Fruit fly (Drosophila melanogaster): Measurements from ENCODE around the gene rols.

rols gene

DNA sequence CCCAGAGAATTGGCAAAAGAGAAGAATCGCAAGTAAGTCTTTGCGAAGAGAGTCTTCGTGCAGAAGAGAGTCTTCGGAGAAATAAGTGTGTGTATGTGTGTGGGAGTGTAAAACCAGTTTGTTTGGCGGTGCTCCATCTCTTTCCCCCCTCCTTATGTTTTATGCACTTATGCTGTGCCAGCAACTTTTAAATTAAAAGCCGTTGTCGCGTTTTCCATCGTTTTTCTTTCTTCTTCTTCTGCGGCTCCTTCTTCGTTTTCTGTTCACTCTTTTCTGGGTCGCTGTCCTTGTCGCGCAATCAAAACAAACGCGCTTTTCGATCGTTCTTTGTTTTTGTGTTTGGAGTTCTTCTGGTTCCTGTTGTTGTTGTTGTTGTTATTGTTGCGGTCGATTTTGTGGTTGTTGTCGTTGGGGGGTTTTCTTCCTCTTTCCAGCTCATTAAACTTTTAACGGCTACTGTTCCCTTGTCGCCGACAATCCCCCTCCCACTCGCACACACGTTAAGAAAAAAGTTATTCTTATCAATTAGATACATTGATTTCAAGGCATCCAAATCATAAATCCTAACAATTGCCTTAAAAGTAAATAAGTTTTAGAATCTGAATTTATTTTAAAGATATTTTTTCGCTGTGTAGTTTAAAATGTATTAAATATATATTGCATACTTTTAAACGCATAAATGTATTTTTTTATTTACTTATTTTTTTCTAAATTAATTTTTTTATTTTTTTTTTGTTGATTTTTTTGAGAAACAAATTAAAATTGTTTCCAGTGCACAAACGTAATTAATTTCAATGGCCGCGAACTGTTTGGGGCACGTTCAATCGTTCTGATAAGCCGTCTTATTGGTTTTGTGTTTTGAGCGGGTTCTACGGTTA is 46.7 kb upstream of the rols start (continued):
- TF ChIP-seq CG6792 (GFP tag; optimal IDR thresholded peaks at IDR 0.05) = peak; percentile 65
- TF ChIP-seq Lpt (GFP tag; optimal IDR thresholded peaks at IDR 0.05) = peak; percentile 45
- peak; percentile 69 to 70 for TF ChIP-seq ss (GFP tag; optimal IDR thresholded peaks at IDR 0.05)
- TF ChIP-seq Sox102F (GFP tag; optimal IDR thresholded peaks at IDR 0.05) = peak; percentile 72
- TF ChIP-seq pdm3 (GFP tag; optimal IDR thresholded peaks at IDR 0.05) = peak; percentile 57
- peak; percentile 60 for TF ChIP-seq CG10631 (GFP tag; optimal IDR thresholded peaks at IDR 0.05)
- peak; percentile 78 for TF ChIP-seq CG3919 (GFP tag; optimal IDR thresholded peaks at IDR 0.05)
- TF ChIP-seq Met (GFP tag; optimal IDR thresholded peaks at IDR 0.05) = peak; percentile 87
- TF ChIP-seq CG31627 (GFP tag; optimal IDR thresholded peaks at IDR 0.05) = peak; percentile 81
- peak; percentile 94 for TF ChIP-seq CG6854 (GFP tag; optimal IDR thresholded peaks at IDR 0.05)
- peak; percentile 65 for TF ChIP-seq Sox15 (GFP tag; optimal IDR thresholded peaks at IDR 0.05)
- TF ChIP-seq salr (GFP tag; optimal IDR thresholded peaks at IDR 0.05) = peak; percentile 15 to 83
- TF ChIP-seq CG9139 (GFP tag; optimal IDR thresholded peaks at IDR 0.05) = peak; percentile 62
- TF ChIP-seq CG11902 (GFP tag; optimal IDR thresholded peaks at IDR 0.05) = peak; percentile 47
- TF ChIP-seq Smox (GFP tag; optimal IDR thresholded peaks at IDR 0.05) = peak; percentile 78
- TF ChIP-seq CG6276 (GFP tag; optimal IDR thresholded peaks at IDR 0.05) = peak; percentile 59

- no peak for TF ChIP-seq dsx (GFP tag; optimal IDR thresholded peaks at IDR 0.05; ENCODE audit: poor library complexity, severe bottlenecking)
- peak; percentile 29 for TF ChIP-seq CG34406 (GFP tag; optimal IDR thresholded peaks at IDR 0.05)
- no peak for TF ChIP-seq net (GFP tag; optimal IDR thresholded peaks at IDR 0.05)
- TF ChIP-seq CG4318 (GFP tag; optimal IDR thresholded peaks at IDR 0.05) = peak; percentile 54
- TF ChIP-seq Gug (GFP tag; IDR thresholded peaks at IDR 0.05) = peak; percentile 20; the same call in 1 of the 2 replicates
- peak; percentile 65 for TF ChIP-seq CG8119 (GFP tag; IDR thresholded peaks at IDR 0.05)
- TF ChIP-seq Hr4 (GFP tag; optimal IDR thresholded peaks at IDR 0.05) = peak; percentile 41
- peak; percentile 34 for TF ChIP-seq OdsH (GFP tag; optimal IDR thresholded peaks at IDR 0.05)
- peak; percentile 31 for TF ChIP-seq CG3919 (GFP tag; optimal IDR thresholded peaks at IDR 0.05)
- no peak for TF ChIP-seq CG6792 (GFP tag; optimal IDR thresholded peaks at IDR 0.05)
- peak; percentile 32 for TF ChIP-seq CG10631 (GFP tag; optimal IDR thresholded peaks at IDR 0.05)
- TF ChIP-seq CG6808 (GFP tag; optimal IDR thresholded peaks at IDR 0.05) = no peak
- TF ChIP-seq acj6 (GFP tag; optimal IDR thresholded peaks at IDR 0.05) = peak; percentile 36
- TF ChIP-seq Sox102F (GFP tag; optimal IDR thresholded peaks at IDR 0.05) = no peak
- TF ChIP-seq CG11762 (GFP tag; optimal IDR thresholded peaks at IDR 0.05; ENCODE audit: insufficient read depth) = peak; percentile 11
- peak; percentile 78 for TF ChIP-seq CG32006 (GFP tag; optimal IDR thresholded peaks at IDR 0.05)
- TF ChIP-seq Ets21C (GFP tag; optimal IDR thresholded peaks at IDR 0.05) = no peak
- TF ChIP-seq CG8632 (GFP tag; optimal IDR thresholded peaks at IDR 0.05) = peak; percentile 9
- TF ChIP-seq CG9139 (GFP tag; optimal IDR thresholded peaks at IDR 0.05) = no peak
- TF ChIP-seq CG6854 (GFP tag; optimal IDR thresholded peaks at IDR 0.05) = peak; percentile 22
- TF ChIP-seq CG6276 (GFP tag; optimal IDR thresholded peaks at IDR 0.05) = peak; percentile 38
- no peak for TF ChIP-seq topi (GFP tag; optimal IDR thresholded peaks at IDR 0.05)
- peak; percentile 83 for TF ChIP-seq Eip78C (GFP tag)
- peak; percentile 73; the same call in 2 of the 3 replicates for TF ChIP-seq eg (GFP tag; IDR thresholded peaks at IDR 0.05)
- TF ChIP-seq Hr39 (GFP tag; optimal IDR thresholded peaks at IDR 0.05) = no peak
- TF ChIP-seq Ets96B (tag; optimal IDR thresholded peaks at IDR 0.05) = peak; percentile 1
- TF ChIP-seq Sox14 (GFP tag; optimal IDR thresholded peaks at IDR 0.05) = no peak
- peak; percentile 75 for TF ChIP-seq CG6163 (GFP tag; IDR thresholded peaks at IDR 0.05)
- peak; percentile 3 to 28 for TF ChIP-seq ss (GFP tag; optimal IDR thresholded peaks at IDR 0.05)
- TF ChIP-seq CG10669 (GFP tag; optimal IDR thresholded peaks at IDR 0.05) = peak; percentile 7
- no peak for TF ChIP-seq Blimp-1 (GFP tag; optimal IDR thresholded peaks at IDR 0.05)
- peak; percentile 20 for TF ChIP-seq CG3032 (tag; optimal IDR thresholded peaks at IDR 0.05)
- peak; percentile 55 for TF ChIP-seq achi (GFP tag; optimal IDR thresholded peaks at IDR 0.05)
- TF ChIP-seq CG15336 (GFP tag; IDR thresholded peaks at IDR 0.05) = peak; percentile 74
- TF ChIP-seq salr (GFP tag; optimal IDR thresholded peaks at IDR 0.05) = peak in 1 of 2 experiments; percentile 40
- TF ChIP-seq Lpt (GFP tag; optimal IDR thresholded peaks at IDR 0.05) = no peak
- no peak for TF ChIP-seq vri (GFP tag; optimal IDR thresholded peaks at IDR 0.05)
These were observed 44.5 kb upstream of the rols start for dm6 chr3L:12109045-12109632.

Data from whole organism, prepupa.